Worm (Caenorhabditis elegans) whole organism, L4 larva: Measurements from ENCODE around the gene D1054.1.
A peak's percentile ranks its signal among the peaks of the same experiment; 100 is the strongest.

Source experiments
- F37D6.2 ChIP-seq: sonication (generic microtip); optimal IDR thresholded peaks from 2 replicates; lab custom pipeline; 2016; ENCODE audit warnings: mild to moderate bottlenecking, missing genetic modification characterization, missing compliant biosample characterization
- T20F7.1 ChIP-seq: fragments of 200-800 bp; sonication (Bioruptor generic); optimal IDR thresholded peaks from 2 replicates; lab custom pipeline; 2018; ENCODE audit warnings: mild to moderate bottlenecking, missing genetic modification characterization, missing compliant biosample characterization
- T26A8.4 ChIP-seq: fragments of 200-800 bp; sonication (Bioruptor generic); IDR thresholded peaks from 2 replicates; pipeline ENCODE4 v1.3.6; 2022; ENCODE audit warnings: missing genetic modification characterization, missing compliant biosample characterization
- Y5F2A.4 ChIP-seq: fragments of 200-800 bp; sonication (Bioruptor generic); optimal IDR thresholded peaks from 2 replicates; lab custom pipeline; 2018; ENCODE audit warnings: mild to moderate bottlenecking, missing genetic modification characterization, missing compliant biosample characterization
- ZK337.2 ChIP-seq: fragments of 200-800 bp; sonication (Bioruptor generic); IDR thresholded peaks from 2 replicates; pipeline ENCODE4 v1.3.6; 2022; ENCODE audit warnings: missing genetic modification reagents, missing genetic modification characterization, missing compliant biosample characterization
- ZK546.5 ChIP-seq, 2 experiments: sonication (generic microtip); optimal IDR thresholded peaks; 2 replicates each; lab custom pipeline; 2017; ENCODE audit warnings: missing biosample characterization in 2 of 2, missing genetic modification characterization in 2 of 2
- aha-1 ChIP-seq: fragments of 150-350 bp; peaks from one replicate; lab custom pipeline; 2014; ENCODE audit warnings: missing biosample characterization, missing genetic modification characterization
- aly-2 ChIP-seq: sonication (generic microtip); optimal IDR thresholded peaks from 2 replicates; lab custom pipeline; 2018; ENCODE audit warnings: missing biosample characterization, missing genetic modification characterization
- attf-4 ChIP-seq: sonication (generic microtip); optimal IDR thresholded peaks from 3 replicates; lab custom pipeline; 2017; ENCODE audit warnings: missing biosample characterization, missing genetic modification characterization
- ceh-32 ChIP-seq: sonication (generic microtip); optimal IDR thresholded peaks from 2 replicates; lab custom pipeline; 2016; ENCODE audit warnings: mild to moderate bottlenecking, missing genetic modification characterization, missing compliant biosample characterization; ENCODE audit not compliant: poor library complexity
- ceh-62 ChIP-seq: sonication (generic microtip); optimal IDR thresholded peaks from 2 replicates; lab custom pipeline; 2017; ENCODE audit warnings: missing biosample characterization, missing genetic modification characterization
- ces-1 ChIP-seq: fragments of 150-350 bp; sonication (generic microtip); optimal IDR thresholded peaks from 4 replicates; lab custom pipeline; 2014; ENCODE audit warnings: missing biosample characterization, missing genetic modification reagents, missing genetic modification characterization
- daf-12 ChIP-seq: fragments of 150-350 bp; optimal IDR thresholded peaks from 2 replicates; lab custom pipeline; 2014; ENCODE audit warnings: missing biosample characterization, missing genetic modification reagents, missing genetic modification characterization
- dmd-6 ChIP-seq: fragments of 200-800 bp; sonication (Bioruptor generic); IDR thresholded peaks from 2 replicates; pipeline ENCODE4 v1.3.6; 2022; ENCODE audit warnings: missing genetic modification reagents, missing genetic modification characterization, missing compliant biosample characterization
- dpl-1 ChIP-seq: fragments of 150-350 bp; optimal IDR thresholded peaks from 2 replicates; lab custom pipeline; 2014; ENCODE audit warnings: missing biosample characterization, missing genetic modification reagents, missing genetic modification characterization
- duxl-1 ChIP-seq: sonication (generic microtip); optimal IDR thresholded peaks from 2 replicates; lab custom pipeline; 2016; ENCODE audit warnings: mild to moderate bottlenecking, missing genetic modification characterization, moderate library complexity, missing compliant biosample characterization; ENCODE audit not compliant: poor library complexity
- dve-1 ChIP-seq: sonication (generic microtip); optimal IDR thresholded peaks from 2 replicates; lab custom pipeline; 2017; ENCODE audit warnings: antibody characterized with exemption, mild to moderate bottlenecking, missing genetic modification characterization, missing compliant biosample characterization; ENCODE audit not compliant: insufficient read depth
- egl-27 ChIP-seq: sonication (generic microtip); optimal IDR thresholded peaks from 3 replicates; lab custom pipeline; 2017; ENCODE audit warnings: missing biosample characterization, missing genetic modification reagents, missing genetic modification characterization
- hlh-30 ChIP-seq: sonication (generic microtip); optimal IDR thresholded peaks from 2 replicates; lab custom pipeline; 2017; ENCODE audit warnings: antibody characterized with exemption, mild to moderate bottlenecking, missing genetic modification characterization, missing compliant biosample characterization; ENCODE audit not compliant: insufficient read depth
- lin-39 ChIP-seq: fragments of 150-350 bp; optimal IDR thresholded peaks from 2 replicates; lab custom pipeline; 2014; ENCODE audit warnings: missing biosample characterization, missing genetic modification reagents, missing genetic modification characterization
- mdl-1 ChIP-seq, 2 experiments: fragments of 150-350 bp in 1 of 2; sonication (generic microtip) in 1 of 2; optimal IDR thresholded peaks; 2 replicates each; lab custom pipeline; 2014 to 2017; ENCODE audit warnings: missing biosample characterization in 2 of 2, missing genetic modification characterization in 2 of 2
- mep-1 ChIP-seq: fragments of 150-350 bp; sonication (generic microtip); optimal IDR thresholded peaks from 3 replicates; lab custom pipeline; 2014; ENCODE audit warnings: missing biosample characterization, missing genetic modification characterization
- mes-2 ChIP-seq: sonication (generic microtip); optimal IDR thresholded peaks from 2 replicates; lab custom pipeline; 2016; ENCODE audit warnings: missing genotype, mild to moderate bottlenecking, missing genetic modification characterization, missing compliant biosample characterization; ENCODE audit not compliant: poor library complexity, severe bottlenecking
- mxl-3 ChIP-seq: fragments of 200-800 bp; sonication (Bioruptor generic); optimal IDR thresholded peaks from 2 replicates; lab custom pipeline; 2018; ENCODE audit warnings: mild to moderate bottlenecking, missing genetic modification characterization, missing compliant biosample characterization
- nhr-25 ChIP-seq: sonication (generic microtip); optimal IDR thresholded peaks from 2 replicates; lab custom pipeline; 2017; ENCODE audit warnings: missing genetic modification characterization, mild to moderate bottlenecking, missing compliant biosample characterization, antibody characterized with exemption, moderate library complexity, borderline replicate concordance; ENCODE audit not compliant: insufficient read depth
- nhr-28 ChIP-seq: fragments of 150-350 bp; optimal IDR thresholded peaks from 2 replicates; lab custom pipeline; 2014; ENCODE audit warnings: missing biosample characterization, missing genetic modification characterization
- nhr-48 ChIP-seq: sonication (generic microtip); optimal IDR thresholded peaks from 2 replicates; lab custom pipeline; 2016; ENCODE audit warnings: mild to moderate bottlenecking, missing genetic modification characterization, missing compliant biosample characterization
- pha-4 ChIP-seq, 2 experiments: fragments of 150-350 bp in 1 of 2; fragments of 200-800 bp in 1 of 2; sonication (Bioruptor generic) in 1 of 2; IDR thresholded peaks in 1 of 2; optimal IDR thresholded peaks in 1 of 2; 2 replicates each; pipeline versions ENCODE4 v1.3.6 to Lab custom; 2014 to 2022; ENCODE audit warnings: missing genetic modification characterization in 2 of 2, missing genetic modification reagents in 2 of 2, missing biosample characterization in 1 of 2, missing compliant biosample characterization in 1 of 2
- rbr-2 ChIP-seq: sonication (generic microtip); optimal IDR thresholded peaks from 2 replicates; lab custom pipeline; 2016; ENCODE audit warnings: missing genotype, missing genetic modification characterization, missing compliant biosample characterization
- unc-39 ChIP-seq: sonication (generic microtip); optimal IDR thresholded peaks from 2 replicates; lab custom pipeline; 2017; ENCODE audit warnings: missing biosample characterization, missing genetic modification characterization
- unc-62 ChIP-seq, 3 experiments: fragments of 150-350 bp in 1 of 3; sonication (generic microtip); optimal IDR thresholded peaks in 2 of 3; peaks in 1 of 3; 1 replicate in 1 of 3; 2 replicates in 2 of 3; lab custom pipeline; 2014 to 2017; ENCODE audit warnings: missing biosample characterization in 3 of 3, missing genetic modification characterization in 3 of 3, missing genetic modification reagents in 3 of 3, missing genotype in 1 of 3
- zfp-2 ChIP-seq: sonication (generic microtip); optimal IDR thresholded peaks from 2 replicates; lab custom pipeline; 2016; ENCODE audit warnings: mild to moderate bottlenecking, missing genetic modification characterization, missing compliant biosample characterization
- zfp-3 ChIP-seq: fragments of 200-800 bp; sonication (Bioruptor generic); conservative IDR thresholded peaks from 2 replicates; pipeline ENCODE4 v1.3.6; 2022; ENCODE audit warnings: missing genetic modification reagents, missing genetic modification characterization, missing compliant biosample characterization

Gene D1054.1

DNA sequence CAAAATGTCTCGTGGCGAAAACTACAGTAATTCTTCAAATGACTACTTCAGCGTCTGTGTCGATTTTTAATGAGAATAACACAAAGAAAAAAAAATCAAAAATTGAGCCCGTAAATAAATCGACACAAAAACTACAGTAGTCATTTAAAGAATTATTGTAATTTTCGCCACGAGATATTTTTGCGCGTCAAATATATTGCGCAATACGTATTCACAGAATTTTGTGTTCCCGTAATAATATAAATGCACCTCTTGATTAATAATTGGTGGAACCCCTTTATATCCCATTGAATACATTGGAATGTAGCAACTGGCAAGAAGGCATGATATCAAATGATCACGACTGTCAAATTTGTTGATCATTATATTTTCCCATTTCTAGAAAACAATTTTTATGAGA lies 1.1 kb downstream of the D1054.1 start:
- TF ChIP-seq unc-62 (GFP tag; optimal IDR thresholded peaks at IDR 0.05 in 1 of 2; lab: Kevin White, UChicago) (peak in 1 of 2 experiments; percentile 44), unc-62 (tag; optimal IDR thresholded peaks at IDR 0.05; lab: Kevin White, UChicago) (no peak), ceh-62 (no peak)

DNA sequence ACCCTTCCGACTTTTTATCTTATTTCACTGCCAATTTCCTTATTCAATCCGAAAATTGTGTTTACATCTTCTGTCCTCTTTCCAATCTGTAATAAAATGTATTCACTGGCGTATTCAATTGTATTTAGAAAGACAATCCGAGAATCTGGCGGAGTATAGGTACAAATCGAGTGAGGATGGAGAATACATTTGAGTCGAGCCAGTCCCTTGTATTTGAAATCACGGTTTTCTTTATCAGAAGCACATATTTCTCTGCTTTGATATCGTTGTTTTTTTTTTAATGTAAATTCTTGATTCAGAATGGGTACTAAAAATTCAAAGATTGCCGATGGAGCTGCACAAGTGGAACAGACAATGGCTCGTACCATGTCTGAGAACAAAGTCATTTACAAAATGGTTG lies 6.0 kb downstream of the D1054.1 start, which contains the start of gene ocr-1:
Gene ocr-1, plus strand, starts transcription at position 301 of the 400 bp plus-strand sequence.
- no peak for TF ChIP-seq T26A8.4 (GFP tag; lab: Robert Waterston, UW)
- no peak for TF ChIP-seq daf-12 (tag; lab: Kevin White, UChicago)
- no peak for TF ChIP-seq ZK337.2 (GFP tag; lab: Robert Waterston, UW)
- TF ChIP-seq zfp-3 (GFP tag; lab: Robert Waterston, UW) = no peak
- TF ChIP-seq lin-39 = no peak
- TF ChIP-seq duxl-1 (tag; lab: Kevin White, UChicago) = no peak

DNA sequence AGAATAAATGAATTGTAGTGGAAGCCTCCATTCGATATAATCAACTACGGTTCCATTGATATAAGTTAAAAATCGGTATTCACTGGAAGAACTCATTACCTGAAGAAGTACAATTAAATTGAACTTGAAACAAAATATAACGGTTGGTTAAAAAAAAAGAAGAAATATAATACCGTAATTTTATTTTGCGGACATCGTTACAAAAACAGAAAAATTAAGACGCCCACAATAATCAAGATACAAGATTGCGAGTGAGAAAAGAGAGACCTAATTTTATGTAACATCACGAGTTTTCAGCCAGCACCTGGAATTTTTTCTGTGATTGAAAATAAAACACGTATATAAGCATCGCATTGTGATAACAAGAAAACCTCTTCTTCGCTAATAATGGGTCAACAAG lies 7.3 kb downstream of the D1054.1 start, which contains the start of gene sre-6:
Gene sre-6, minus strand, starts transcription at position 101 of the 400 bp plus-strand sequence.
- TF ChIP-seq T20F7.1 (no peak), F37D6.2 (no peak)
- TF ChIP-seq, all 104 proteins: peak for 0

DNA sequence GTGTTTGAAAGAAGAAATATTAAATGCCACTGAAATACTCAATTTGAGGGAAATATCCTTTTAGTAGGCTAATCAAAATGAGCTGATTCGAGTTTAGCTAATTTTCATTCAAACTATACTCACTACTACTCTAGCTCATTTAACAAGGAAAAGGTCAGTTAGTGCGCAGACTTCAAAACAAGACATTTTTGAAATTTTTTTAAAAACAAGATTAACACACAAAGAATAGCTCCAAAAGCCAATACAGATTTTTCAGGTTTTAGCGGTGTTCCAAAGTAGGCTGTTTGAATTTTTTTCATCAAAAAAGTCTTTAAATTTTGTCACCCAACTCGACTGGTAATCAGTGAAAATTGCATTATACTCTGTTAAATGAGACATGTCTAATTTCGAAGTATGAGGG lies 9.2 kb downstream of the D1054.1 start:
- TF ChIP-seq nhr-48 = no peak
- TF ChIP-seq ceh-32 (tag; lab: Kevin White, UChicago) = no peak
- peak; percentile 31 for TF ChIP-seq nhr-25 (tag; lab: Kevin White, UChicago)
- TF ChIP-seq aha-1 = no peak
- TF ChIP-seq dmd-6 (GFP tag; lab: Robert Waterston, UW) = no peak
- TF ChIP-seq unc-62 (GFP tag; optimal IDR thresholded peaks at IDR 0.05 in 1 of 2; lab: Kevin White, UChicago) = peak in 1 of 2 experiments; percentile 94
- TF ChIP-seq unc-62 (tag; optimal IDR thresholded peaks at IDR 0.05; lab: Kevin White, UChicago) = no peak
- TF ChIP-seq ZK546.5 (tag; optimal IDR thresholded peaks at IDR 0.05; lab: Kevin White, UChicago) = no peak

DNA sequence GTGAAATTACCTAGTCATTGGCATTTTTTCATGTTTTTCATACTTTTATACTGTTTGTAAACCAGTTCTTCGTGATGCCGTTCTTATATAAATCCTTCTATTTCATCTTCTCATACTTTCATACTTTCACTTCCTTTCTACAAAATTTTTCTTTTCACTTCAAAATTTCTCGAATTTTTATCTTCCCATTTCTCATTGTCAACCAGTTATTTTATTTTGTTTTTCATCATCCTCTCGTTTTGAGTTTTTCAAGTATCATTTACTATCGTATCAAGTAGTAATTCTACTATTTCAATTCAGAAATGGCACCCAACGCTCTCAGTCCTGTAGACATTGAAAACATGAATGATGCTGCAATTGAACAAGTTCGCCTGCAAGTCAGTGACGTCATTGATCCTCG lies 11.4 kb downstream of the D1054.1 start, which contains the start of gene F28H7.8:
Gene F28H7.8, plus strand, starts transcription at position 301 of the 400 bp plus-strand sequence.
- TF ChIP-seq unc-62 (GFP tag; optimal IDR thresholded peaks at IDR 0.05 in 1 of 2; lab: Kevin White, UChicago) (peak in 1 of 2 experiments; percentile 38), unc-62 (tag; optimal IDR thresholded peaks at IDR 0.05; lab: Kevin White, UChicago) (no peak), rbr-2 (tag; lab: Kevin White, UChicago) (no peak), dpl-1 (no peak), egl-27 (no peak)

DNA sequence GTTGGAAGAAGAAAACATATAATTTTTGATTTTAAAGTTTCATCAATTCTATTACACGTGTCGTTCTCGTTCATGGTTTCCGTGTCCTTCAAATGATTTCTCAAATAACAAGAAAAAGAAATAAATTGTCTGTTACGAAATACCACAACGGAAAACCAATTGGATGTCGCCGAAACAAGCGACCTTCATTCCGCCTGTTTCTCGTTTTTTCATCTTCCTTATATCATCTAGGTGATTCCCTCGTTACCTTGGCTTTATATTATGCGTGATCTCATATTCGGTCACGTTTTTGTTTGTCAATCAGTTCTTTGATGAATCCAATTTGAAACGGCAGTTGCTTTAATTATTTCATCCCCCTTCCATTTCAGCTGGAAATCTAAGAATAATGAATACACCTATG lies 12.9 kb downstream of the D1054.1 start:
- TF ChIP-seq nhr-28 (tag; lab: Kevin White, UChicago) (peak; percentile 8), unc-39 (no peak), Y5F2A.4 (GFP tag; lab: Kevin White, UChicago) (no peak), zfp-2 (tag; lab: Kevin White, UChicago) (no peak), mes-2 (tag; lab: Kevin White, UChicago) (no peak), ces-1 (no peak), mxl-3 (GFP tag; lab: Kevin White, UChicago) (peak; percentile 3), mdl-1 (tag; optimal IDR thresholded peaks at IDR 0.05; lab: Kevin White, UChicago) (peak in 1 of 2 experiments; percentile 48), nhr-25 (tag; lab: Kevin White, UChicago) (peak; percentile 73), attf-4 (tag; lab: Kevin White, UChicago) (no peak), aha-1 (peak; percentile 22), unc-62 (GFP tag; optimal IDR thresholded peaks at IDR 0.05 in 1 of 2; lab: Kevin White, UChicago) (peak in 1 of 2 experiments; percentile 44), unc-62 (tag; optimal IDR thresholded peaks at IDR 0.05; lab: Kevin White, UChicago) (no peak), aly-2 (tag; lab: Kevin White, UChicago) (no peak), hlh-30 (tag; lab: Kevin White, UChicago) (peak; percentile 24), dve-1 (tag; lab: Kevin White, UChicago) (no peak), mep-1 (tag; lab: Kevin White, UChicago) (peak; percentile 10), pha-4 (GFP tag; IDR thresholded peaks at IDR 0.05; lab: Robert Waterston, UW) (no peak), pha-4 (tag; optimal IDR thresholded peaks at IDR 0.05; lab: Kevin White, UChicago) (no peak)
